Worm (Caenorhabditis elegans) whole organism, late embryonic: Measurements from ENCODE around the gene F58F9.1.

ENCODE experiments used
- ceh-18 ChIP-seq: sonication (generic microtip); optimal IDR thresholded peaks from 2 replicates; lab custom pipeline; 2016; ENCODE audit warnings: missing genetic modification characterization, missing compliant biosample characterization
- dmd-4 ChIP-seq: sonication (generic microtip); optimal IDR thresholded peaks from 2 replicates; lab custom pipeline; 2016; ENCODE audit warnings: borderline replicate concordance, missing genetic modification characterization, missing compliant biosample characterization

DNA sequence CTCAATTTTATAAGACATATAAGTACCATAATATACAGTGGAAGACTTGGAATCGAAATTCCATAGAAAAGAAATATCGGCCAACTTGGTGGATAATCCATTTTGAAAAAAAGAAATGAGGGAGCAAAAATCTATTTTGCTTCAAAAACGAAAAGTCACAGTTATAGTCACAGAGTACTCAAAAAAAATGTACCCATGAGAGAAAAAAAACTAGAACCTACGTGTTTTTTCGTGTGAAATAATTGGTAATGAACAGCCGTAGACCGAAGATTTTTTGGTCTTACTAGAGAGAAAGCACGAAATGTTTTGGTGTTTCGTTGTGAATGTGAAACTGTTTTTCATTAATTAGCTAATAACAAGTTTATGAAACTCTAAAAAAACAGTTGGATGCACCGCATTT lies 19.7 kb downstream of the F58F9.1 start, which contains the start of gene srv-30:
- TF ChIP-seq ceh-18 (tag; lab: Kevin White, UChicago) (no peak), dmd-4 (no peak)
